Comparison of ENCODE assay signal across 1 fruit fly cellular context in the genomic region with DNA sequence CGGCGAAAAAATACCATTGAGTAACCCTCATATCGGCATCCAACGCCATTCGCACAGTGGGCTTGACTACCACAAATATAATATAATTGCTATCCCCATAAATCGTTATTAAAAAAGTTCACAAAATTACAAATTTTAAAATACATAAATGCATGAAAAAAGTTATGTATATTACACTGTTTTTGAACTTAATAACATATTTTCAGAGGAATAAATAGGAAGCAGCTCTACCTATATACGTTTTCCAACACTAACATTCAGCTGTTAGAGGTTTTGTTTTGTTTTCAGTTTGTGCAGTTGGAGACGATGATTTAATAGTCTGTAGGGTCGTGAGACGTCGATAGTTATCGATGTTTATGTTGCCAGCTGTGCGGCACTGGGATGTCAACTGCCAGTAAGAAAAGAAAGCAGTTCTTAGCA.
TF ChIP-seq lines count a peak whose summit lies in the region.

Gene Ino80, minus strand, starts transcription at position 58 of the 420 bp plus-strand sequence.
Gene Aptx, plus strand, starts transcription at position 360 of the 420 bp plus-strand sequence.

TF ChIP-seq in whole organism, embryonic, 481 proteins besides CTCF, POLR2A, EP300 and RAD21 (continued from another document and continues in another):
- TF ChIP-seq lola (GFP tag; optimal IDR thresholded peaks at IDR 0.05; lab: Kevin White, UChicago) (peak in 1 of 3 experiments; percentile 95), CG1529 (GFP tag; optimal IDR thresholded peaks at IDR 0.05; lab: Kevin White, UChicago) (peak; percentile 75), Six4 (GFP tag; optimal IDR thresholded peaks at IDR 0.05; lab: Kevin White, UChicago) (peak; percentile 94), corto (GFP tag; optimal IDR thresholded peaks at IDR 0.05; lab: Kevin White, UChicago) (peak; percentile 80), Antp (GFP tag; optimal IDR thresholded peaks at IDR 0.05; lab: Kevin White, UChicago) (peak; percentile 92), p53 (GFP tag; optimal IDR thresholded peaks at IDR 0.05; lab: Kevin White, UChicago) (peak; percentile 77), hbn (GFP tag; IDR thresholded peaks at IDR 0.05; lab: Robert Waterston, UW; ENCODE audit: partially characterized antibody) (peak; percentile 82), CG4282 (GFP tag; optimal IDR thresholded peaks at IDR 0.05; lab: Kevin White, UChicago) (peak; percentile 95), Sox102F (GFP tag; optimal IDR thresholded peaks at IDR 0.05; lab: Kevin White, UChicago) (peak; percentile 96), mirr (GFP tag; optimal IDR thresholded peaks at IDR 0.05; lab: Kevin White, UChicago) (peak; percentile 64), Ets65A (GFP tag; lab: Kevin White, UChicago) (peak; percentile 99), Dll (GFP tag; IDR thresholded peaks at IDR 0.05; lab: Robert Waterston, UW; ENCODE audit: partially characterized antibody) (peak; percentile 95), bab2 (GFP tag; optimal IDR thresholded peaks at IDR 0.05; lab: Kevin White, UChicago) (peak; percentile 95), Sox100B (GFP tag; optimal IDR thresholded peaks at IDR 0.05; lab: Kevin White, UChicago) (peak; percentile 87), CG33213 (GFP tag; optimal IDR thresholded peaks at IDR 0.05; lab: Kevin White, UChicago) (peak; percentile 93), CG15011 (GFP tag; optimal IDR thresholded peaks at IDR 0.05; lab: Kevin White, UChicago) (peak; percentile 85), usp (GFP tag; optimal IDR thresholded peaks at IDR 0.05; lab: Kevin White, UChicago) (no peak), wdn (GFP tag; IDR thresholded peaks at IDR 0.05; lab: Robert Waterston, UW) (peak; percentile 89), CG4360 (GFP tag; IDR thresholded peaks at IDR 0.05; lab: Robert Waterston, UW) (peak; percentile 69; the same call in 1 of the 2 replicates), slp2 (GFP tag; optimal IDR thresholded peaks at IDR 0.05; lab: Kevin White, UChicago) (peak; percentile 92), CG3065 (GFP tag; optimal IDR thresholded peaks at IDR 0.05; lab: Kevin White, UChicago) (peak; percentile 91), Hr51 (GFP tag; optimal IDR thresholded peaks at IDR 0.05; lab: Kevin White, UChicago) (peak; percentile 93 to 95), CG2129 (GFP tag; IDR thresholded peaks at IDR 0.05; lab: Robert Waterston, UW; ENCODE audit: partially characterized antibody) (peak; percentile 68), phol (tag; optimal IDR thresholded peaks at IDR 0.05; lab: Kevin White, UChicago) (peak; percentile 98), D19A (tag; optimal IDR thresholded peaks at IDR 0.05; lab: Kevin White, UChicago) (peak; percentile 83), vfl (GFP tag; optimal IDR thresholded peaks at IDR 0.05; lab: Kevin White, UChicago) (peak; percentile 90), tap (tag; optimal IDR thresholded peaks at IDR 0.05; lab: Kevin White, UChicago) (peak; percentile 83), NFAT (GFP tag; IDR thresholded peaks at IDR 0.05; lab: Robert Waterston, UW) (peak; percentile 89), CG2889 (GFP tag; IDR thresholded peaks at IDR 0.05; lab: Robert Waterston, UW) (peak; percentile 92), h (optimal IDR thresholded peaks at IDR 0.05; lab: Kevin White, UChicago) (no peak), CoRest (tag; optimal IDR thresholded peaks at IDR 0.05; lab: Kevin White, UChicago) (peak; percentile 97), CG1792 (GFP tag; optimal IDR thresholded peaks at IDR 0.05; lab: Kevin White, UChicago) (peak; percentile 80), gsb-n (tag; optimal IDR thresholded peaks at IDR 0.05; lab: Kevin White, UChicago) (peak; percentile 93), BtbVII (GFP tag; optimal IDR thresholded peaks at IDR 0.05; lab: Kevin White, UChicago) (peak; percentile 74), CG6175 (GFP tag; IDR thresholded peaks at IDR 0.05; lab: Robert Waterston, UW) (peak; percentile 87), CG2875 (GFP tag; optimal IDR thresholded peaks at IDR 0.05; lab: Kevin White, UChicago) (peak; percentile 69), CG6272 (GFP tag; IDR thresholded peaks at IDR 0.05; lab: Robert Waterston, UW) (peak; percentile 95), CG6654 (GFP tag; optimal IDR thresholded peaks at IDR 0.05; lab: Kevin White, UChicago) (peak; percentile 73), CG1602 (GFP tag; optimal IDR thresholded peaks at IDR 0.05; lab: Kevin White, UChicago) (peak; percentile 97), CG12744 (GFP tag; optimal IDR thresholded peaks at IDR 0.05; lab: Kevin White, UChicago) (peak; percentile 87), CG8765 (GFP tag; IDR thresholded peaks at IDR 0.05; lab: Robert Waterston, UW) (peak; percentile 88), Vsx1 (GFP tag; optimal IDR thresholded peaks at IDR 0.05; lab: Kevin White, UChicago) (no peak), D (optimal IDR thresholded peaks at IDR 0.05; lab: Kevin White, UChicago) (no peak), D (GFP tag; optimal IDR thresholded peaks at IDR 0.05; lab: Kevin White, UChicago) (peak; percentile 90), sim (GFP tag; IDR thresholded peaks at IDR 0.05; lab: Robert Waterston, UW) (peak; percentile 87; the same call in 1 of the 2 replicates), sisA (GFP tag; IDR thresholded peaks at IDR 0.05; lab: Robert Waterston, UW) (peak; percentile 94), klu (GFP tag; IDR thresholded peaks at IDR 0.05; lab: Robert Waterston, UW) (peak; percentile 94), dmrt11E (tag; optimal IDR thresholded peaks at IDR 0.05; lab: Kevin White, UChicago) (peak; percentile 95), ab (GFP tag; optimal IDR thresholded peaks at IDR 0.05; lab: Kevin White, UChicago) (peak; percentile 77), CG15479 (GFP tag; optimal IDR thresholded peaks at IDR 0.05; lab: Kevin White, UChicago) (peak; percentile 10), ase (GFP tag; IDR thresholded peaks at IDR 0.05; lab: Robert Waterston, UW) (peak; percentile 92), CG16863 (GFP tag; optimal IDR thresholded peaks at IDR 0.05; lab: Kevin White, UChicago) (peak; percentile 95), da (GFP tag; optimal IDR thresholded peaks at IDR 0.05; lab: Kevin White, UChicago) (peak; percentile 79), HHEX (GFP tag; optimal IDR thresholded peaks at IDR 0.05; lab: Kevin White, UChicago) (peak; percentile 81), CG14965 (GFP tag; optimal IDR thresholded peaks at IDR 0.05; lab: Kevin White, UChicago; ENCODE audit: borderline replicate concordance) (peak; percentile 43), Ssrp (tag; optimal IDR thresholded peaks at IDR 0.05; lab: Kevin White, UChicago) (peak; percentile 96), Hand (GFP tag; optimal IDR thresholded peaks at IDR 0.05; lab: Kevin White, UChicago) (peak; percentile 71), CG4617 (GFP tag; optimal IDR thresholded peaks at IDR 0.05; lab: Kevin White, UChicago; ENCODE audit: borderline replicate concordance) (peak; percentile 85), sr (GFP tag; IDR thresholded peaks at IDR 0.05; lab: Robert Waterston, UW) (peak; percentile 49; the same call in 1 of the 3 replicates), Taf1 (GFP tag; IDR thresholded peaks at IDR 0.05; lab: Robert Waterston, UW) (peak; percentile 86), CG9437 (GFP tag; optimal IDR thresholded peaks at IDR 0.05; lab: Kevin White, UChicago) (peak; percentile 81), CG2116 (GFP tag; optimal IDR thresholded peaks at IDR 0.05; lab: Kevin White, UChicago) (peak; percentile 96), CG13894 (tag; optimal IDR thresholded peaks at IDR 0.05; lab: Kevin White, UChicago) (no peak), sens-2 (GFP tag; IDR thresholded peaks at IDR 0.05; lab: Robert Waterston, UW) (peak; percentile 83), chm (GFP tag; IDR thresholded peaks at IDR 0.05; lab: Robert Waterston, UW) (peak; percentile 85), pb (GFP tag; optimal IDR thresholded peaks at IDR 0.05; lab: Kevin White, UChicago) (peak; percentile 64), Fer3 (tag; optimal IDR thresholded peaks at IDR 0.05; lab: Kevin White, UChicago) (peak; percentile 91), CG1024 (GFP tag; IDR thresholded peaks at IDR 0.05; lab: Robert Waterston, UW) (peak; percentile 78), CG12391 (tag; optimal IDR thresholded peaks at IDR 0.05; lab: Kevin White, UChicago) (peak; percentile 96), CG3838 (GFP tag; optimal IDR thresholded peaks at IDR 0.05; lab: Kevin White, UChicago) (peak; percentile 87), CG10979 (tag; optimal IDR thresholded peaks at IDR 0.05; lab: Kevin White, UChicago) (peak; percentile 92), pros (GFP tag; optimal IDR thresholded peaks at IDR 0.05; lab: Kevin White, UChicago) (peak; percentile 20), lbe (GFP tag; optimal IDR thresholded peaks at IDR 0.05; lab: Kevin White, UChicago) (peak; percentile 78), repo (GFP tag; optimal IDR thresholded peaks at IDR 0.05; lab: Kevin White, UChicago) (peak; percentile 77), Spps (tag; optimal IDR thresholded peaks at IDR 0.05; lab: Kevin White, UChicago) (peak; percentile 84), CG4707 (GFP tag; optimal IDR thresholded peaks at IDR 0.05; lab: Kevin White, UChicago) (peak; percentile 90), tio (GFP tag; optimal IDR thresholded peaks at IDR 0.05; lab: Kevin White, UChicago) (peak; percentile 95), CG12769 (tag; optimal IDR thresholded peaks at IDR 0.05; lab: Kevin White, UChicago) (peak; percentile 89), Dbx (GFP tag; IDR thresholded peaks at IDR 0.05; lab: Robert Waterston, UW) (peak; percentile 97), CG17829 (tag; optimal IDR thresholded peaks at IDR 0.05; lab: Kevin White, UChicago) (peak; percentile 95), Usf (GFP tag; optimal IDR thresholded peaks at IDR 0.05; lab: Kevin White, UChicago) (peak; percentile 92), CG3407 (GFP tag; optimal IDR thresholded peaks at IDR 0.05; lab: Kevin White, UChicago) (peak; percentile 83), CG7372 (GFP tag; IDR thresholded peaks at IDR 0.05; lab: Robert Waterston, UW) (peak; percentile 96), nerfin-1 (tag; optimal IDR thresholded peaks at IDR 0.05; lab: Kevin White, UChicago) (no peak), kah (GFP tag; optimal IDR thresholded peaks at IDR 0.05; lab: Kevin White, UChicago) (peak; percentile 55), Deaf1 (tag; optimal IDR thresholded peaks at IDR 0.05; lab: Kevin White, UChicago) (no peak), CG6854 (GFP tag; optimal IDR thresholded peaks at IDR 0.05; lab: Kevin White, UChicago) (peak; percentile 71), CG12299 (tag; optimal IDR thresholded peaks at IDR 0.05; lab: Kevin White, UChicago) (peak; percentile 79), sc (optimal IDR thresholded peaks at IDR 0.05; lab: Kevin White, UChicago) (no peak), sc (GFP tag; optimal IDR thresholded peaks at IDR 0.05; lab: Kevin White, UChicago) (peak; percentile 82), eyg (GFP tag; optimal IDR thresholded peaks at IDR 0.05; lab: Kevin White, UChicago) (peak; percentile 81), croc (GFP tag; conservative IDR thresholded peaks at IDR 0.05; lab: Robert Waterston, UW) (peak; percentile 89), bigmax (GFP tag; optimal IDR thresholded peaks at IDR 0.05; lab: Kevin White, UChicago) (peak; percentile 54), CG7357 (GFP tag; IDR thresholded peaks at IDR 0.05; lab: Robert Waterston, UW) (peak; percentile 86), Ravus (GFP tag; IDR thresholded peaks at IDR 0.05; lab: Robert Waterston, UW) (peak; percentile 84), CG15514 (GFP tag; optimal IDR thresholded peaks at IDR 0.05; lab: Kevin White, UChicago) (peak; percentile 97), row (GFP tag; IDR thresholded peaks at IDR 0.05; lab: Robert Waterston, UW) (peak; percentile 97), MBD-R2 (GFP tag; IDR thresholded peaks at IDR 0.05; lab: Robert Waterston, UW) (peak; percentile 85), CG4730 (GFP tag; IDR thresholded peaks at IDR 0.05; lab: Robert Waterston, UW) (peak; percentile 92), CG5180 (GFP tag; optimal IDR thresholded peaks at IDR 0.05; lab: Kevin White, UChicago) (no peak), CG17385 (GFP tag; optimal IDR thresholded peaks at IDR 0.05; lab: Kevin White, UChicago) (peak; percentile 85), CG12236 (GFP tag; optimal IDR thresholded peaks at IDR 0.05; lab: Kevin White, UChicago) (peak; percentile 87), HLH54F (GFP tag; optimal IDR thresholded peaks at IDR 0.05; lab: Kevin White, UChicago) (peak; percentile 96), CG17912 (GFP tag; optimal IDR thresholded peaks at IDR 0.05; lab: Kevin White, UChicago) (no peak), CG7271 (tag; optimal IDR thresholded peaks at IDR 0.05; lab: Kevin White, UChicago) (peak; percentile 89), B-H1 (GFP tag; IDR thresholded peaks at IDR 0.05; lab: Robert Waterston, UW) (peak; percentile 87), gro (GFP tag; optimal IDR thresholded peaks at IDR 0.05; lab: Kevin White, UChicago) (peak; percentile 75), zf30C (GFP tag; optimal IDR thresholded peaks at IDR 0.05; lab: Kevin White, UChicago) (no peak), pfk (GFP tag; optimal IDR thresholded peaks at IDR 0.05; lab: Kevin White, UChicago) (peak; percentile 12), CG43689 (GFP tag; IDR thresholded peaks at IDR 0.05; lab: Robert Waterston, UW) (peak; percentile 81), GATAe (GFP tag; conservative IDR thresholded peaks at IDR 0.05; lab: Robert Waterston, UW) (peak; percentile 76; the same call in 1 of the 2 replicates), ERR (GFP tag; optimal IDR thresholded peaks at IDR 0.05; lab: Kevin White, UChicago) (peak; percentile 74), Lhr (GFP tag; optimal IDR thresholded peaks at IDR 0.05; lab: Kevin White, UChicago) (peak; percentile 83), slbo (GFP tag; IDR thresholded peaks at IDR 0.05; lab: Robert Waterston, UW) (peak; percentile 98), so (GFP tag; IDR thresholded peaks at IDR 0.05; lab: Robert Waterston, UW) (peak; percentile 81; the same call in 2 of the 3 replicates), Trl (optimal IDR thresholded peaks at IDR 0.05; lab: Kevin White, UChicago) (no peak), Trl (GFP tag; optimal IDR thresholded peaks at IDR 0.05; lab: Kevin White, UChicago) (peak; percentile 95), Bgb (GFP tag; IDR thresholded peaks at IDR 0.05; lab: Robert Waterston, UW; ENCODE audit: partially characterized antibody) (peak; percentile 97), CG6765 (GFP tag; optimal IDR thresholded peaks at IDR 0.05; lab: Kevin White, UChicago) (peak; percentile 74), Eip74EF (GFP tag; optimal IDR thresholded peaks at IDR 0.05; lab: Kevin White, UChicago) (no peak), slou (GFP tag; optimal IDR thresholded peaks at IDR 0.05; lab: Kevin White, UChicago) (peak; percentile 91), Oaz (GFP tag; IDR thresholded peaks at IDR 0.05; lab: Robert Waterston, UW) (peak; percentile 81), CG12942 (GFP tag; optimal IDR thresholded peaks at IDR 0.05; lab: Kevin White, UChicago) (peak; percentile 94), NC2β (GFP tag; optimal IDR thresholded peaks at IDR 0.05; lab: Kevin White, UChicago) (peak; percentile 88), Hmr (GFP tag; optimal IDR thresholded peaks at IDR 0.05; lab: Kevin White, UChicago) (peak; percentile 94)
